Worm (Caenorhabditis elegans): ENCODE measurements around the gene F28B12.6.

DNA sequence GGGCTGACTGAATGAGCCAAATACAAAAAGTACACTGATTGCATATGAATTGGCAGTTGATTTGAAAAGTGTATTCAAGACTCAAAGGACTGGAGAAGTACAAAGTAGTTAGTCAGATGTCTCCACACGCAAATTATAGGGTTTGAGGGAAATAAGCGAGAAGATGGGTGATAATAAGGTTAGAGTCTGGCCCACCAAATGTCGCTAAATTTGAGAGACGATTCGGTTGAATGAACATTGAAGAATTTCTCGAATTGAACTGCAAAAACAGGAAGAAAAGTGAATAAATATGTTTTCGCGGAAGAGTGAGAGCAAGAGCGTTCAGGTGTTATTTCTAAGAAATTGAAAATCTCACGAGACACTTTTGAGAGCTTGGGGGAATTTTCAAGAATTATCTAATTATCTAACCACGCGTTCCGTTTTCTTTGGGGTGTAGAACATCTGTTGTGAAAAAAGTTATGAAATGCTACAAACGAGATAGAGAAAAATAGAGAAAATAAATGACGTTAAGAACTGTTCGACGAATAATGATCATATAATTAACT is 19.0 kb downstream of the F28B12.6 start:
- TF ChIP-seq pha-4 (tag; optimal IDR thresholded peaks at IDR 0.05) (no peak), mes-4 (tag; optimal IDR thresholded peaks at IDR 0.05) (no peak), sptf-2 (GFP tag; optimal IDR thresholded peaks at IDR 0.05) (no peak), K12H6.12 (tag; optimal IDR thresholded peaks at IDR 0.05) (no peak), nfya-1 (tag; optimal IDR thresholded peaks at IDR 0.05; ENCODE audit: borderline replicate concordance, insufficient read depth) (no peak), F49E8.2 (tag; optimal IDR thresholded peaks at IDR 0.05; ENCODE audit: insufficient read depth) (no peak), efl-1 (GFP tag; optimal IDR thresholded peaks at IDR 0.05) (no peak)

Measured in whole organism, young adult.